Worm (Caenorhabditis elegans) whole organism, late embryonic: Measurements from ENCODE around the gene fbxa-164.
"Not testable (repeated sequence)": the region's sequence is repeated elsewhere in the genome, so short reads cannot be mapped to it uniquely, and the experiment has no call there.

Source experiments
- F13H6.1 ChIP-seq: sonication (generic microtip); optimal IDR thresholded peaks from 2 replicates; lab custom pipeline; 2016; ENCODE audit warnings: missing genetic modification characterization, missing compliant biosample characterization
- K02D7.2 ChIP-seq: sonication (generic microtip); optimal IDR thresholded peaks from 2 replicates; lab custom pipeline; 2017; ENCODE audit warnings: mild to moderate bottlenecking, missing genetic modification characterization, missing compliant biosample characterization
- T23F11.4 ChIP-seq: fragments of 200-800 bp; sonication (Bioruptor generic); optimal IDR thresholded peaks from 2 replicates; lab custom pipeline; 2018; ENCODE audit warnings: mild to moderate bottlenecking, missing genetic modification characterization, missing compliant biosample characterization
- Y22D7AL.16 ChIP-seq: sonication (generic microtip); optimal IDR thresholded peaks from 2 replicates; lab custom pipeline; 2016; ENCODE audit warnings: missing genetic modification characterization, missing compliant biosample characterization
- ceh-14 ChIP-seq: sonication (generic microtip); optimal IDR thresholded peaks from 2 replicates; lab custom pipeline; 2016; ENCODE audit warnings: missing genotype, missing genetic modification characterization, missing compliant biosample characterization
- ceh-19 ChIP-seq: fragments of 200-800 bp; sonication (Bioruptor generic); optimal IDR thresholded peaks from 2 replicates; lab custom pipeline; 2018; ENCODE audit warnings: mild to moderate bottlenecking, missing genetic modification characterization, missing compliant biosample characterization
- ceh-24 ChIP-seq: sonication (generic microtip); optimal IDR thresholded peaks from 2 replicates; lab custom pipeline; 2016; ENCODE audit warnings: mild to moderate bottlenecking, missing genetic modification characterization, missing compliant biosample characterization
- ceh-45 ChIP-seq: fragments of 200-800 bp; sonication (Bioruptor generic); IDR thresholded peaks from 2 replicates; pipeline ENCODE4 v1.3.6; 2022; ENCODE audit warnings: missing genetic modification reagents, missing genetic modification characterization, missing compliant biosample characterization
- ceh-48 ChIP-seq: sonication (generic microtip); optimal IDR thresholded peaks from 2 replicates; lab custom pipeline; 2016; ENCODE audit warnings: missing genetic modification characterization, inconsistent platforms, missing compliant biosample characterization
- ceh-6 ChIP-seq: fragments of 200-800 bp; sonication (Bioruptor generic); optimal IDR thresholded peaks from 2 replicates; lab custom pipeline; 2018; ENCODE audit warnings: mild to moderate bottlenecking, missing genetic modification characterization, missing compliant biosample characterization
- che-1 ChIP-seq: sonication (generic microtip); optimal IDR thresholded peaks from 2 replicates; lab custom pipeline; 2016; ENCODE audit warnings: mild to moderate bottlenecking, missing genetic modification characterization, missing compliant biosample characterization
- dmd-4 ChIP-seq: sonication (generic microtip); optimal IDR thresholded peaks from 2 replicates; lab custom pipeline; 2016; ENCODE audit warnings: borderline replicate concordance, missing genetic modification characterization, missing compliant biosample characterization
- elt-2 ChIP-seq: sonication (generic microtip); optimal IDR thresholded peaks from 2 replicates; lab custom pipeline; 2016; ENCODE audit warnings: missing genetic modification reagents, missing genetic modification characterization, missing compliant biosample characterization
- elt-4 ChIP-seq: sonication (generic microtip); optimal IDR thresholded peaks from 2 replicates; lab custom pipeline; 2016; ENCODE audit warnings: missing genetic modification characterization, missing compliant biosample characterization
- ets-4 ChIP-seq: sonication (generic microtip); optimal IDR thresholded peaks from 2 replicates; lab custom pipeline; 2016; ENCODE audit warnings: missing genetic modification characterization, missing compliant biosample characterization
- fax-1 ChIP-seq: sonication (generic microtip); optimal IDR thresholded peaks from 2 replicates; lab custom pipeline; 2016; ENCODE audit warnings: missing genotype, missing genetic modification characterization, missing compliant biosample characterization
- fkh-10 ChIP-seq: fragments of 150-350 bp; optimal IDR thresholded peaks from 2 replicates; lab custom pipeline; 2014; ENCODE audit warnings: missing biosample characterization, missing genetic modification reagents, missing genetic modification characterization
- hlh-13 ChIP-seq: fragments of 200-800 bp; sonication (Bioruptor generic); optimal IDR thresholded peaks from 2 replicates; lab custom pipeline; 2018; ENCODE audit warnings: mild to moderate bottlenecking, missing genetic modification characterization, missing compliant biosample characterization
- hlh-6 ChIP-seq: sonication (generic microtip); optimal IDR thresholded peaks from 2 replicates; lab custom pipeline; 2016; ENCODE audit warnings: missing genotype, missing genetic modification characterization, missing compliant biosample characterization
- hlh-8 ChIP-seq: sonication (generic microtip); optimal IDR thresholded peaks from 2 replicates; lab custom pipeline; 2016; ENCODE audit warnings: missing genotype, missing genetic modification characterization, missing compliant biosample characterization
- lim-6 ChIP-seq: sonication (generic microtip); optimal IDR thresholded peaks from 2 replicates; lab custom pipeline; 2016; ENCODE audit warnings: missing genetic modification characterization, missing compliant biosample characterization
- mec-3 ChIP-seq: sonication (generic microtip); optimal IDR thresholded peaks from 2 replicates; lab custom pipeline; 2016; ENCODE audit warnings: borderline replicate concordance, missing genetic modification characterization, missing compliant biosample characterization
- nhr-11 ChIP-seq: fragments of 150-350 bp; optimal IDR thresholded peaks from 2 replicates; lab custom pipeline; 2014; ENCODE audit warnings: missing biosample characterization, missing genetic modification characterization
- odd-2 ChIP-seq: sonication (generic microtip); optimal IDR thresholded peaks from 2 replicates; lab custom pipeline; 2017; ENCODE audit warnings: antibody characterized with exemption, mild to moderate bottlenecking, missing genetic modification characterization, missing compliant biosample characterization
- pax-1 ChIP-seq: fragments of 150-350 bp; optimal IDR thresholded peaks from 2 replicates; lab custom pipeline; 2014; ENCODE audit warnings: missing biosample characterization, missing genetic modification characterization
- pha-4 ChIP-seq: fragments of 150-350 bp; optimal IDR thresholded peaks from 2 replicates; lab custom pipeline; 2018; ENCODE audit warnings: missing biosample characterization, missing genetic modification reagents, missing genetic modification characterization
- pros-1 ChIP-seq: fragments of 150-350 bp; optimal IDR thresholded peaks from 2 replicates; lab custom pipeline; 2014; ENCODE audit warnings: missing biosample characterization, missing genetic modification reagents, missing genetic modification characterization
- rnt-1 ChIP-seq: sonication (generic microtip); optimal IDR thresholded peaks from 2 replicates; lab custom pipeline; 2016; ENCODE audit warnings: missing genetic modification characterization, missing compliant biosample characterization
- tbx-7 ChIP-seq: sonication (generic microtip); optimal IDR thresholded peaks from 2 replicates; lab custom pipeline; 2016; ENCODE audit warnings: missing genotype, missing genetic modification characterization, missing compliant biosample characterization
- unc-3 ChIP-seq, 2 experiments: fragments of 200-800 bp in 1 of 2; sonication (Bioruptor generic) in 1 of 2; sonication (generic microtip) in 1 of 2; conservative IDR thresholded peaks in 1 of 2; optimal IDR thresholded peaks in 1 of 2; 2 replicates each; pipeline versions ENCODE4 v1.3.6 to Lab custom; 2016 to 2022; ENCODE audit warnings: missing compliant biosample characterization in 2 of 2, missing genetic modification characterization in 2 of 2, missing genetic modification reagents in 1 of 2
- unc-42 ChIP-seq: sonication (generic microtip); optimal IDR thresholded peaks from 2 replicates; lab custom pipeline; 2016; ENCODE audit warnings: missing genotype, missing genetic modification characterization, missing compliant biosample characterization
- zip-5 ChIP-seq: sonication (generic microtip); optimal IDR thresholded peaks from 2 replicates; lab custom pipeline; 2016; ENCODE audit warnings: missing genetic modification characterization, missing compliant biosample characterization

The fbxa-164 gene

ce11 chrII:1627783-1628182, 13.9 kb upstream of the fbxa-164 start, which contains the start of gene C08E3.15:
TSS of gene C08E3.15 (minus strand) at chrII:1627883.
- not testable (repeated sequence) for TF ChIP-seq ceh-14, hlh-8, lim-6 (tag; lab: Kevin White, UChicago)

ce11 chrII:1625666-1626065, 11.8 kb upstream of the fbxa-164 start, which contains the start of gene C08E3.14:
TSS of gene C08E3.14 (plus strand) at chrII:1625966.
- TF ChIP-seq hlh-6 (tag; lab: Kevin White, UChicago) (no peak), pha-4 (tag; lab: Kevin White, UChicago) (no peak), fax-1 (tag; lab: Kevin White, UChicago) (no peak), rnt-1 (tag; lab: Kevin White, UChicago) (no peak), F13H6.1 (tag; lab: Kevin White, UChicago) (no peak), tbx-7 (tag; lab: Kevin White, UChicago) (no peak), fkh-10 (GFP tag; lab: Kevin White, UChicago) (no peak), hlh-13 (GFP tag; lab: Kevin White, UChicago) (no peak), zip-5 (no peak), nhr-11 (tag; lab: Kevin White, UChicago) (no peak), ceh-48 (tag; lab: Kevin White, UChicago) (no peak), Y22D7AL.16 (tag; lab: Kevin White, UChicago) (no peak), elt-4 (tag; lab: Kevin White, UChicago) (no peak), mec-3 (tag; lab: Kevin White, UChicago) (no peak), ets-4 (tag; lab: Kevin White, UChicago) (no peak), K02D7.2 (tag; lab: Kevin White, UChicago) (no peak), dmd-4 (tag; lab: Kevin White, UChicago) (no peak), T23F11.4 (no peak)

DNA sequence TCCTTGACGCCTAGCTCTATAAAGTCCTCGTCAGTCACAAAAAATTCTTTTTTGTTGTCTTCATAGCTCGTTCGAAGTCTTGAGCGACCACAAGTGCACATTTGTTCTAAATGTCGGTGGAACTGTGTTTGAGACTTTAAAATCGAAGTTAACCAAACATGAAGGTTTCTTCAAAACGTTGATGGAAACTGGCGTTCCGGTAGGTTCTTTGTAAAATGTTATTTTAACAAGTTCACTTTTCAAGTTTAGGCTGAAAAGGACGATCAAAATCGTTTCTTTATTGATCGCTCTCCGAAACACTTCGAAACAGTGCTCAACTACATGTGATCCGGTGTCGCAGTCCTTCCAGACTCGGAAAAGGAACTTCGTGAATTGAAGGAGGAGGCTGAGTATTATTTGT, 10.7 kb upstream of the fbxa-164 start, which contains the start of gene fbxa-160:
fbxa-160 (minus strand) TSS at position 101 of the 400 bp plus-strand sequence.
- no peak for TF ChIP-seq pax-1 (tag; lab: Kevin White, UChicago)
- TF ChIP-seq dmd-4 (tag; lab: Kevin White, UChicago): no peak
- TF ChIP-seq che-1 (tag; lab: Kevin White, UChicago): no peak
- TF ChIP-seq ceh-19 (GFP tag; lab: Kevin White, UChicago): no peak
- TF ChIP-seq ceh-6 (GFP tag; lab: Kevin White, UChicago): no peak
- no peak for TF ChIP-seq ceh-45
- TF ChIP-seq unc-3 (GFP tag; conservative IDR thresholded peaks at IDR 0.05; lab: Robert Waterston, UW): no peak
- no peak for TF ChIP-seq unc-3 (tag; optimal IDR thresholded peaks at IDR 0.05; lab: Kevin White, UChicago)
- TF ChIP-seq ets-4 (tag; lab: Kevin White, UChicago): no peak
- no peak for TF ChIP-seq F13H6.1 (tag; lab: Kevin White, UChicago)

DNA sequence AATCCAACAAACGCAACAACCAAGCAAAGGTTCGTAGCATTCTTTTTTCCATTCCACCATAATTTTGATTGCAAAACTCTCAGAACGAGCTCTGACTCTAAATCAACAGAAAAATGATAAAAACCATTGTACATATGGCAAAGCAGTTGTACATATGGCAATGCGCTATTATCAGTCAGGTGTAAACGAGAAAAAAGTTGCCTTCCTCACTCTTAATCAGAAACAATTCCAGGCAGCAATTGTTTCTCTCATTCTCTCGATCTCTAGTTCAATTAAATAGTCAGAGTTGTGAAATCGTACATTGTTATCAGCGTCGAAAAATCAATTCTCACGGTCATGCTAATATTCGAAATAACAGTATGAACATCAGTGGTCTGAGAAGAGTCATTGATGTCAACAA, 7.9 kb upstream of the fbxa-164 start:
- peak; percentile 46 for TF ChIP-seq elt-2
- TF ChIP-seq pros-1 (tag; lab: Kevin White, UChicago): no peak
- no peak for TF ChIP-seq ceh-45
- TF ChIP-seq lim-6 (tag; lab: Kevin White, UChicago): no peak
- no peak for TF ChIP-seq odd-2 (tag; lab: Kevin White, UChicago)

DNA sequence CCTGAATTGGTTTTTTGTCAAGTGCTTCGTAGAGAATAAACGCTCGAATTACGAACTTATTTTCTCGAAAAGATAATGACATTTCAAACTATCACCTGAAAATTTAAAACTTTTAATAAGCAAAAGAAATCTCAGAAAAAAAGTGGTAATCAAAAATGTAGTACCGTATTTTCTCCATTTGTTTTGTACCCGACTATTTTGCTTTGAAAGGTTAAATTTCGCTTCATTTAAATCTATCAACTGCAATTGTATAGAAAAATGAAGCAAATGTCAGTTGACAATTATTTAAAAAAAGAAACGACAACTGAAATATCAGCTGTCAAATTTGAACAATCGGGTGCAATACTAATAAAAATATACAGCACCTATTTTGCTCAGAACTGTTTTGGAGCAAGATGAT, 7.3 kb upstream of the fbxa-164 start, which contains the start of gene fbxa-158:
fbxa-158 (minus strand) TSS at position 101 of the 400 bp plus-strand sequence.
- TF ChIP-seq ceh-24 (tag; lab: Kevin White, UChicago) (no peak), hlh-8 (tag; lab: Kevin White, UChicago) (no peak), unc-42 (no peak), tbx-7 (tag; lab: Kevin White, UChicago) (no peak)
